Worm (Caenorhabditis elegans) whole organism, L3 larva: Measurements from ENCODE around the gene F59A6.10.

Experiments used
- ceh-16 ChIP-seq: sonication (generic microtip); optimal IDR thresholded peaks from 2 replicates; lab custom pipeline; 2017; ENCODE audit warnings: missing biosample characterization, missing genetic modification characterization
- ceh-28 ChIP-seq: fragments of 150-350 bp; optimal IDR thresholded peaks from 2 replicates; lab custom pipeline; 2014; ENCODE audit warnings: missing biosample characterization, missing genetic modification reagents, missing genetic modification characterization
- ceh-82 ChIP-seq: fragments of 150-350 bp; optimal IDR thresholded peaks from 2 replicates; lab custom pipeline; 2014; ENCODE audit warnings: missing biosample characterization, missing genetic modification characterization
- ceh-9 ChIP-seq: sonication (generic microtip); optimal IDR thresholded peaks from 2 replicates; lab custom pipeline; 2018; ENCODE audit warnings: missing biosample characterization, missing genetic modification characterization
- egl-27 ChIP-seq: sonication (generic microtip); optimal IDR thresholded peaks from 4 replicates; lab custom pipeline; 2017; ENCODE audit warnings: missing biosample characterization, missing genetic modification reagents, missing genetic modification characterization
- egl-5 ChIP-seq: fragments of 150-350 bp; optimal IDR thresholded peaks from 2 replicates; lab custom pipeline; 2017; ENCODE audit warnings: missing biosample characterization, missing genetic modification reagents, missing genetic modification characterization, inconsistent platforms
- elt-2 ChIP-seq: sonication (generic microtip); optimal IDR thresholded peaks from 2 replicates; lab custom pipeline; 2016; ENCODE audit warnings: missing genetic modification reagents, mild to moderate bottlenecking, missing genetic modification characterization, missing compliant biosample characterization
- elt-3 ChIP-seq, 3 experiments: fragments of 150-350 bp in 1 of 3; sonication (generic microtip) in 2 of 3; optimal IDR thresholded peaks; 2 replicates in 2 of 3; 4 replicates in 1 of 3; lab custom pipeline; 2014 to 2017; ENCODE audit warnings: missing biosample characterization in 3 of 3, missing genetic modification characterization in 3 of 3
- fkh-2 ChIP-seq: fragments of 150-350 bp; optimal IDR thresholded peaks from 2 replicates; lab custom pipeline; 2014; ENCODE audit warnings: missing biosample characterization, missing genetic modification reagents, missing genetic modification characterization
- fos-1 ChIP-seq: fragments of 150-350 bp; optimal IDR thresholded peaks from 2 replicates; lab custom pipeline; 2014; ENCODE audit warnings: missing biosample characterization, missing genetic modification characterization
- jun-1 ChIP-seq: fragments of 150-350 bp; optimal IDR thresholded peaks from 2 replicates; lab custom pipeline; 2014; ENCODE audit warnings: missing biosample characterization, missing genetic modification reagents, missing genetic modification characterization
- lin-15B ChIP-seq: fragments of 150-350 bp; optimal IDR thresholded peaks from 2 replicates; lab custom pipeline; 2014; ENCODE audit warnings: missing biosample characterization, missing genetic modification characterization
- lin-39 ChIP-seq: fragments of 150-350 bp; optimal IDR thresholded peaks from 2 replicates; lab custom pipeline; 2018; ENCODE audit warnings: missing biosample characterization, missing genetic modification reagents, missing genetic modification characterization
- lsy-12 ChIP-seq: sonication (generic microtip); optimal IDR thresholded peaks from 2 replicates; lab custom pipeline; 2016; ENCODE audit warnings: mild to moderate bottlenecking, missing genetic modification characterization, missing compliant biosample characterization
- mdl-1 ChIP-seq: fragments of 150-350 bp; optimal IDR thresholded peaks from 2 replicates; lab custom pipeline; 2014; ENCODE audit warnings: missing biosample characterization, missing genetic modification characterization
- nhr-11 ChIP-seq: fragments of 150-350 bp; optimal IDR thresholded peaks from 2 replicates; lab custom pipeline; 2014; ENCODE audit warnings: missing biosample characterization, missing genetic modification characterization
- nhr-12 ChIP-seq: fragments of 150-350 bp; optimal IDR thresholded peaks from 2 replicates; lab custom pipeline; 2014; ENCODE audit warnings: missing biosample characterization, missing genetic modification characterization
- nhr-23 ChIP-seq: fragments of 150-350 bp; optimal IDR thresholded peaks from 2 replicates; lab custom pipeline; 2014; ENCODE audit warnings: missing biosample characterization, missing genetic modification reagents, missing genetic modification characterization
- nhr-237 ChIP-seq: fragments of 150-350 bp; optimal IDR thresholded peaks from 2 replicates; lab custom pipeline; 2014; ENCODE audit warnings: missing biosample characterization, missing genetic modification characterization
- nhr-25 ChIP-seq: sonication (generic microtip); optimal IDR thresholded peaks from 2 replicates; lab custom pipeline; 2017; ENCODE audit warnings: missing biosample characterization, missing genetic modification characterization
- nhr-43 ChIP-seq: sonication (generic microtip); optimal IDR thresholded peaks from 2 replicates; lab custom pipeline; 2016; ENCODE audit warnings: mild to moderate bottlenecking, missing genetic modification characterization, missing compliant biosample characterization; ENCODE audit not compliant: poor library complexity, severe bottlenecking
- nhr-76 ChIP-seq: fragments of 150-350 bp; sonication (generic microtip); optimal IDR thresholded peaks from 5 replicates; lab custom pipeline; 2014; ENCODE audit warnings: missing biosample characterization, missing genetic modification characterization
- nhr-77 ChIP-seq: fragments of 150-350 bp; optimal IDR thresholded peaks from 2 replicates; lab custom pipeline; 2014; ENCODE audit warnings: missing biosample characterization, missing genetic modification characterization
- pha-4 ChIP-seq: fragments of 150-350 bp; optimal IDR thresholded peaks from 2 replicates; lab custom pipeline; 2014; ENCODE audit warnings: missing biosample characterization, missing genetic modification reagents, missing genetic modification characterization
- pqm-1 ChIP-seq: fragments of 150-350 bp; optimal IDR thresholded peaks from 2 replicates; lab custom pipeline; 2017; ENCODE audit warnings: missing biosample characterization, missing genetic modification characterization, inconsistent platforms
- skn-1 ChIP-seq: fragments of 150-350 bp; optimal IDR thresholded peaks from 2 replicates; lab custom pipeline; 2014; ENCODE audit warnings: missing biosample characterization, missing genetic modification characterization
- snpc-4 ChIP-seq: fragments of 150-350 bp; optimal IDR thresholded peaks from 2 replicates; lab custom pipeline; 2014; ENCODE audit warnings: missing biosample characterization, missing genetic modification characterization
- tbx-2 ChIP-seq: sonication (generic microtip); optimal IDR thresholded peaks from 2 replicates; lab custom pipeline; 2016; ENCODE audit warnings: mild to moderate bottlenecking, missing genetic modification characterization, missing compliant biosample characterization
- unc-39 ChIP-seq: sonication (generic microtip); optimal IDR thresholded peaks from 4 replicates; lab custom pipeline; 2017; ENCODE audit warnings: missing biosample characterization, missing genetic modification characterization
- unc-62 ChIP-seq: fragments of 150-350 bp; sonication (generic microtip); optimal IDR thresholded peaks from 4 replicates; lab custom pipeline; 2014; ENCODE audit warnings: missing biosample characterization, missing genetic modification reagents, missing genetic modification characterization
- zag-1 ChIP-seq: fragments of 150-350 bp; optimal IDR thresholded peaks from 2 replicates; lab custom pipeline; 2014; ENCODE audit warnings: missing biosample characterization, missing genetic modification characterization
- ztf-11 ChIP-seq: fragments of 150-350 bp; optimal IDR thresholded peaks from 2 replicates; lab custom pipeline; 2014; ENCODE audit warnings: missing biosample characterization, missing genetic modification characterization
- ztf-4 ChIP-seq: fragments of 150-350 bp; optimal IDR thresholded peaks from 2 replicates; lab custom pipeline; 2014; ENCODE audit warnings: missing biosample characterization, missing genetic modification characterization

F59A6.10 gene

DNA sequence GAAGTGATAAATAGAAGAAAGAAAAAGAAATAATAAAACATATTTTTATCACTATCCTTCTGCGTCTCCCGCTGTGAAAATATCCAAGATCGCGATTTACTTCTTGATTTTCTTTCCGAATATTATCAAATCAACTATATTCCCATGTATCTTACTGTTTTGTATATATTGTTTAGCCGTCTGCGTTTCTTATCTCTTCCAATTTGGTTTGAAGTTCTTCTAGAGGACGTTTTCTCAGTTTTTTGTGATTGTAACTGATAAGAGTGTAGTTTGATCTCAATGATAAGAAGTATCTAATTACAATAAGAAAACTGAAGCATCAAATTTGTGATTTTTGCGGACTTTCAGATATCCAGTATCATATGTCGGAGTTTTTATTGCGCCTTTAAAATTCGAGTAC lies 43.1 kb upstream of the F59A6.10 start:
- no peak for TF ChIP-seq jun-1 (tag; lab: Kevin White, UChicago)
- TF ChIP-seq pqm-1, result peak; percentile 60
- no peak for TF ChIP-seq nhr-11 (tag; lab: Kevin White, UChicago)
- TF ChIP-seq nhr-23 (tag; lab: Kevin White, UChicago), result peak; percentile 35
- TF ChIP-seq elt-2, result peak; percentile 95
- TF ChIP-seq nhr-76 (tag; lab: Kevin White, UChicago), result peak; percentile 65

DNA sequence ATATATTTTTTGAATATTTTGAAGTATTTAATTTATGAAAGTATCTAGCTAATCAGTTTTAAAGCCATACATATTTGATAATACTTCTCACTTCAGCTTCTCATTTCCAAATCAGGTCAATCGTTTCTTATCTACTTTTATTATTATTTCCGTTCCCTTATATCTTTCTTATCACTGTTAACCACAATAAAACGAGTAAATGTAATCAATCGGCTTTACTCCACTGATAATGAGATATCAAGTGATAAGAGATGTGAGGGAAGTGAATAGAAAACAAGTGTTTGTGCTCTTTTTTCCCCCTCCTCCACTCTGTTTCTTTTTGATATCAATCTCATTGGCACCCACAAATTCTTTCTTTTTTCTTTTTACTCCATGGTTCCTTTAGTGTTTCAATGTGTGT lies 37.2 kb upstream of the F59A6.10 start:
- TF ChIP-seq elt-2 (peak; percentile 88), nhr-43 (tag; lab: Kevin White, UChicago) (no peak), pqm-1 (peak; percentile 48)

DNA sequence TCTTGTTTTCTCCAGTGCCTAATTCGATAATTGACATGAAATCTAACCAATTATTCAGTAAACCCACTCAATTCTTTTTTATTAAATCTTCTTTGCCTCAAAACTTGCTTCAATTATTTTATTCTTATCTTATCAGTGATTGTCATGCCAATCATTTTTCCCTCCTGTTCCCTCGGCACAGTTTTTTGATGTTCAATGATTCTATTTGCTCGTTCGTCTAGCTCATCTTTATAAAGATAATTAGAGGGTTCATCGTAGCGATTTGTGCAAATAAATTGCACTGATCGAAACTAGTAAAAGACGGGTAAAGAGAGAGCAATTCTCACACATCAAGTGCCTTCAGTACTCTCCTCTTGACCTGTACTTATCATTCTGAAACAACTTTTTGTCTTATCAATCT lies 36.1 kb upstream of the F59A6.10 start:
- TF ChIP-seq lsy-12 (tag; lab: Kevin White, UChicago), result no peak
- peak; percentile 6 for TF ChIP-seq pha-4 (tag; lab: Kevin White, UChicago)
- TF ChIP-seq pqm-1, result no peak
- no peak for TF ChIP-seq jun-1 (tag; lab: Kevin White, UChicago)
- TF ChIP-seq ceh-16 (tag; lab: Kevin White, UChicago), result no peak
- TF ChIP-seq nhr-25, result no peak
- peak; percentile 86 for TF ChIP-seq elt-2
- TF ChIP-seq, all 47 proteins: peak for 2

DNA sequence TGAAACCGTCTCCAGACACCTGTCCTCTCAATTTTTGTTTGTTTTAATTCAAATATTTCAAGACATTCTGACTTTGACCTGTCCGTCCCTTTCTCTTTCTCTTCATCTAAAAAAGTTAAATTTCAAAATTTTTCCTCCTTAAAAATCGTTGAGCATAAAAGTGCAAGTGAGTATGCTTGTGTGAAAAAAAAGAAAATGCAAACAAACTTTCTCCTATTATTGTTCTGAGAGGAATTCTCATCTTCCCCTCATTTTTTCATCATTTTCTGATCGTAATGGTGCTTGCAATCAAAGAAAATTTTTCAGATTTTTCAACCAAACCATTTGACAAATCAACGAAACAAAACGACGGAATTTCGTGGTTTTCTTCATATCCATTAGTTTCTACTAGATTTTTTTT lies 34.9 kb upstream of the F59A6.10 start, which contains the start of gene shc-2:
TSS of gene shc-2 (plus strand) at position 301 of the 400 bp plus-strand sequence.
- TF ChIP-seq lsy-12 (tag; lab: Kevin White, UChicago), result no peak
- no peak for TF ChIP-seq tbx-2 (tag; lab: Kevin White, UChicago)
- TF ChIP-seq mdl-1, result no peak
- no peak for TF ChIP-seq ceh-82 (tag; lab: Kevin White, UChicago)
- no peak for TF ChIP-seq unc-62 (GFP tag; lab: Kevin White, UChicago)
- TF ChIP-seq nhr-237 (tag; lab: Kevin White, UChicago), result no peak
- no peak for TF ChIP-seq nhr-25
- TF ChIP-seq nhr-23 (tag; lab: Kevin White, UChicago), result no peak
- no peak for TF ChIP-seq unc-39 (tag; lab: Kevin White, UChicago)
- no peak for TF ChIP-seq fos-1 (tag; lab: Kevin White, UChicago)
- TF ChIP-seq ceh-9, result no peak
- TF ChIP-seq elt-3 (tag; optimal IDR thresholded peaks at IDR 0.05; lab: Kevin White, UChicago), result no peak

DNA sequence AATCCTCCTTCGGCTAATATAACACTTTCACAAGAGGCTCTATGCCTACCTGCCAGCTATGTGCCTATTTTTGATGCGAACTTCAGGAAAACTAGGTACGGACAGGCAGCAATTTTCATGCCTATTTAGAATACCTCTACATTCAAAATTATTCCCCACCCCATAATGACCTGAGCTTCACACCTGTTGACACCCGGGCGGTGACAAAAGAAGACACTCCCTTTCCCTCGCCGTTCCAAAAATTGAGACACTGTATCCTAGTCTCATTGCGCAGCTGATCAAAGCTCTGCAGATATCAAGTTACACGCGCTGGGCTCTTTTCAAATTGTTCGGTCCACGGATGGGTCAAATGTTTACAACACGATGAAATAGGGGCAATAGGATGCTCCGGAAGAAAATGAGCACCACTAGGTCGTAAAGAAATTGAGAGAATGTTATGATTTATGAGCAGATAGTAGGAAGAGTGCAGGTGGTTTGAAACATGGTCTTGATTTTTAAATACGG lies 29.3 kb upstream of the F59A6.10 start:
- TF ChIP-seq ztf-11 (tag; lab: Kevin White, UChicago) (no peak), egl-5 (no peak), fos-1 (tag; lab: Kevin White, UChicago) (no peak), ztf-4 (tag; lab: Kevin White, UChicago) (no peak)

DNA sequence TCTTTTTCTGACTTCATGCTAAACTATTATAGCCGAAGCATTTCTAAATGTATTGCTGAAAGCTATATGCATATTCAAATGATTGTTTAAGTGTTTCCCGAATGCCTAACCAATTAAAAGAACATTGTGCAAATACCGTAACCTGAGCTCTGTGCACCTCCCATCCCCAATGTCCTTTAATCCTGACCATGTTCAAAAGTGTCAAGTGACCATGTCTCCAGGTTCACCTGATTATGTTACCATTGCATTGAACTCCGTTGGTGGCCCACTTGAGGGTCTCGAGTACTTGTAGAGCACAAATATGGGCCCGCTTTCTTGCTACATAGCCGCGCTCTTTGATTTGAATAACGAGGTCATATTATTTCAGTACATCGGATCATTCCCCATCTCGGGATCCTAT lies 28.4 kb upstream of the F59A6.10 start:
- TF ChIP-seq mdl-1 (no peak), zag-1 (no peak), fkh-2 (tag; lab: Kevin White, UChicago) (no peak), nhr-77 (tag; lab: Kevin White, UChicago) (no peak), nhr-23 (tag; lab: Kevin White, UChicago) (no peak), ztf-4 (tag; lab: Kevin White, UChicago) (no peak), snpc-4 (no peak), egl-27 (tag; lab: Kevin White, UChicago) (no peak), elt-3 (tag; optimal IDR thresholded peaks at IDR 0.05; lab: Kevin White, UChicago) (no peak), ceh-28 (tag; lab: Kevin White, UChicago) (no peak), lin-15B (tag; lab: Kevin White, UChicago) (no peak), unc-62 (GFP tag; lab: Kevin White, UChicago) (no peak), nhr-43 (tag; lab: Kevin White, UChicago) (no peak), nhr-76 (tag; lab: Kevin White, UChicago) (no peak), nhr-12 (tag; lab: Kevin White, UChicago) (no peak), skn-1 (tag; lab: Kevin White, UChicago) (no peak), lin-39 (no peak), lsy-12 (tag; lab: Kevin White, UChicago) (no peak)
- TF ChIP-seq, all 47 proteins: peak for 0
